Worm (Caenorhabditis elegans) whole organism, L1 larva: Measurements from ENCODE around the gene C17F4.3.

Experiments used
- C04F5.9 ChIP-seq: sonication (generic microtip); optimal IDR thresholded peaks from 2 replicates; lab custom pipeline; 2016; ENCODE audit warnings: missing genetic modification characterization, missing compliant biosample characterization
- C16A3.4 ChIP-seq: fragments of 150-350 bp; optimal IDR thresholded peaks from 2 replicates; lab custom pipeline; 2014; ENCODE audit warnings: missing biosample characterization, missing genetic modification characterization
- F16B12.6 ChIP-seq: fragments of 150-350 bp; optimal IDR thresholded peaks from 2 replicates; lab custom pipeline; 2014; ENCODE audit warnings: missing biosample characterization, missing genetic modification characterization
- ama-1 ChIP-seq: fragments of 150-350 bp; optimal IDR thresholded peaks from 2 replicates; lab custom pipeline; 2014
- ceh-63 ChIP-seq: fragments of 200-800 bp; sonication (Bioruptor generic); optimal IDR thresholded peaks from 2 replicates; lab custom pipeline; 2018; ENCODE audit warnings: mild to moderate bottlenecking, missing genetic modification characterization, missing compliant biosample characterization
- ceh-88 ChIP-seq: fragments of 200-800 bp; sonication (Bioruptor generic); IDR thresholded peaks from 2 replicates; pipeline ENCODE4 v1.3.6; 2022; ENCODE audit warnings: missing genetic modification characterization, missing compliant biosample characterization
- efl-1 ChIP-seq, 4 experiments: fragments of 150-350 bp; optimal IDR thresholded peaks in 3 of 4; peaks in 1 of 4; 1 replicate in 1 of 4; 2 replicates in 3 of 4; lab custom pipeline; 2014; ENCODE audit warnings: missing biosample characterization in 2 of 4, missing genetic modification characterization in 2 of 4, missing genetic modification reagents in 2 of 4
- efl-3 ChIP-seq: fragments of 200-800 bp; sonication (Bioruptor generic); optimal IDR thresholded peaks from 2 replicates; lab custom pipeline; 2018; ENCODE audit warnings: mild to moderate bottlenecking, missing genetic modification characterization, missing compliant biosample characterization
- egl-27 ChIP-seq, 2 experiments: fragments of 150-350 bp in 1 of 2; sonication (generic microtip); optimal IDR thresholded peaks; 3 replicates each; lab custom pipeline; 2017 to 2018; ENCODE audit warnings: missing biosample characterization in 2 of 2, missing genetic modification characterization in 2 of 2, missing genetic modification reagents in 2 of 2
- elt-2 ChIP-seq: sonication (generic microtip); optimal IDR thresholded peaks from 2 replicates; lab custom pipeline; 2016; ENCODE audit warnings: missing genetic modification characterization, mild to moderate bottlenecking, inconsistent platforms, missing compliant biosample characterization, missing genetic modification reagents
- elt-3 ChIP-seq, 6 experiments: fragments of 150-350 bp in 1 of 6; sonication (generic microtip); optimal IDR thresholded peaks; 2 replicates each; lab custom pipeline; 2017 to 2018; ENCODE audit warnings: missing biosample characterization in 6 of 6, missing genetic modification characterization in 6 of 6, inconsistent platforms in 1 of 6
- fkh-10 ChIP-seq: sonication (generic microtip); optimal IDR thresholded peaks from 2 replicates; lab custom pipeline; 2017; ENCODE audit warnings: missing biosample characterization, missing genetic modification reagents, missing genetic modification characterization
- fkh-4 ChIP-seq: sonication (generic microtip); optimal IDR thresholded peaks from 2 replicates; lab custom pipeline; 2016; ENCODE audit warnings: missing compliant biosample characterization, missing genetic modification characterization, borderline replicate concordance
- fos-1 ChIP-seq: fragments of 150-350 bp; optimal IDR thresholded peaks from 2 replicates; lab custom pipeline; 2014; ENCODE audit warnings: missing biosample characterization, missing genetic modification characterization
- hlh-17 ChIP-seq: fragments of 200-800 bp; sonication (Bioruptor generic); optimal IDR thresholded peaks from 2 replicates; lab custom pipeline; 2018; ENCODE audit warnings: missing genetic modification characterization, mild to moderate bottlenecking, missing compliant biosample characterization, moderate library complexity, borderline replicate concordance
- irx-1 ChIP-seq: sonication (generic microtip); optimal IDR thresholded peaks from 2 replicates; lab custom pipeline; 2016; ENCODE audit warnings: missing genetic modification characterization, missing compliant biosample characterization
- lin-13 ChIP-seq: fragments of 150-350 bp; optimal IDR thresholded peaks from 2 replicates; lab custom pipeline; 2014; ENCODE audit warnings: missing biosample characterization, missing genetic modification reagents, missing genetic modification characterization
- mab-9 ChIP-seq: fragments of 200-800 bp; sonication (Bioruptor generic); IDR thresholded peaks from 2 replicates; pipeline ENCODE4 v1.3.6; 2022; ENCODE audit warnings: missing genetic modification reagents, missing genetic modification characterization, missing compliant biosample characterization
- mdl-1 ChIP-seq, 2 experiments: fragments of 150-350 bp; optimal IDR thresholded peaks; 2 replicates each; lab custom pipeline; 2014 to 2017; ENCODE audit warnings: missing biosample characterization in 2 of 2, missing genetic modification characterization in 2 of 2, inconsistent platforms in 1 of 2
- mef-2 ChIP-seq: fragments of 150-350 bp; optimal IDR thresholded peaks from 2 replicates; lab custom pipeline; 2014; ENCODE audit warnings: missing biosample characterization, missing genetic modification characterization
- nhr-237 ChIP-seq: fragments of 150-350 bp; optimal IDR thresholded peaks from 2 replicates; lab custom pipeline; 2014; ENCODE audit warnings: missing biosample characterization, missing genetic modification characterization
- nhr-28 ChIP-seq: fragments of 150-350 bp; optimal IDR thresholded peaks from 2 replicates; lab custom pipeline; 2014; ENCODE audit warnings: missing biosample characterization, missing genetic modification characterization
- nhr-76 ChIP-seq: sonication (generic microtip); optimal IDR thresholded peaks from 2 replicates; lab custom pipeline; 2017; ENCODE audit warnings: missing biosample characterization, missing genetic modification characterization
- nhr-77 ChIP-seq: fragments of 150-350 bp; optimal IDR thresholded peaks from 2 replicates; lab custom pipeline; 2014; ENCODE audit warnings: missing biosample characterization, missing genetic modification characterization
- nhr-84 ChIP-seq: sonication (generic microtip); optimal IDR thresholded peaks from 2 replicates; lab custom pipeline; 2017; ENCODE audit warnings: missing biosample characterization, missing genetic modification characterization
- nhr-85 ChIP-seq: sonication (generic microtip); peaks from one replicate; lab custom pipeline; 2016; ENCODE audit warnings: missing genetic modification characterization, inconsistent platforms, missing compliant biosample characterization
- nhr-90 ChIP-seq: sonication (generic microtip); optimal IDR thresholded peaks from 2 replicates; lab custom pipeline; 2016; ENCODE audit warnings: mild to moderate bottlenecking, missing genetic modification characterization, missing compliant biosample characterization; ENCODE audit not compliant: poor library complexity
- pax-3 ChIP-seq: fragments of 200-800 bp; sonication (Bioruptor generic); optimal IDR thresholded peaks from 2 replicates; lab custom pipeline; 2018; ENCODE audit warnings: mild to moderate bottlenecking, missing genetic modification characterization, moderate library complexity, missing compliant biosample characterization
- sptf-1 ChIP-seq: fragments of 150-350 bp; optimal IDR thresholded peaks from 2 replicates; lab custom pipeline; 2014; ENCODE audit warnings: missing biosample characterization, missing genetic modification characterization
- sup-37 ChIP-seq: fragments of 200-800 bp; sonication (Bioruptor generic); optimal IDR thresholded peaks from 2 replicates; lab custom pipeline; 2018; ENCODE audit warnings: mild to moderate bottlenecking, missing genetic modification characterization, missing compliant biosample characterization
- swsn-7 ChIP-seq: sonication (generic microtip); optimal IDR thresholded peaks from 2 replicates; lab custom pipeline; 2016; ENCODE audit warnings: missing genetic modification characterization, missing compliant biosample characterization
- tlp-1 ChIP-seq: fragments of 150-350 bp; optimal IDR thresholded peaks from 2 replicates; lab custom pipeline; 2014; ENCODE audit warnings: missing biosample characterization, missing genetic modification characterization
- unc-86 ChIP-seq: sonication (generic microtip); optimal IDR thresholded peaks from 2 replicates; lab custom pipeline; 2016; ENCODE audit warnings: missing genetic modification characterization, missing compliant biosample characterization
- unc-98 ChIP-seq: fragments of 200-800 bp; sonication (Bioruptor generic); IDR thresholded peaks from 2 replicates; pipeline ENCODE4 v1.3.6; 2022; ENCODE audit warnings: missing genetic modification characterization, missing compliant biosample characterization
- vab-15 ChIP-seq: sonication (generic microtip); optimal IDR thresholded peaks from 2 replicates; lab custom pipeline; 2017; ENCODE audit warnings: missing genotype, mild to moderate bottlenecking, missing genetic modification characterization, missing compliant biosample characterization
- zip-4 ChIP-seq: fragments of 200-800 bp; sonication (Bioruptor generic); optimal IDR thresholded peaks from 2 replicates; lab custom pipeline; 2018; ENCODE audit warnings: mild to moderate bottlenecking, missing genetic modification characterization, moderate library complexity, missing compliant biosample characterization

Gene C17F4.3

DNA sequence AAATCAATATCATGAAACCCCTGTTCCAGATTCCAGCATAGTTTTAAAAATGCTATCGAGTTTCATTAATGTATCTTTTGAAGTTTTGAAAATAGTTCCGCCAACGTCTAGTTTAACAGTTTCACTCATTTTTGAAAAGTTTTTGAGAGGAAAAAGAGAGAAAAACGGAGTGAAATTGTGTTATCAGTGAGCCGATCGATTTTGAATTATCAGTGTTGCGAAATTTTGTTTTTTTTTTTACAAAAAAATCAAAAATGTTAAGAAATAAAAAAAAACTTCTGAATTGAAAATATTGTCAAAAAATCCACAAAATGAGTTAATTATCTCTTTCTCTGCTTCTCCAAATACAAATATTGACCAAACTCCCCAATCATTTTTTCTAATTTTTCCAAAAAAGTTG lies 17.6 kb upstream of the C17F4.3 start, which contains the start of gene ZC239.13:
ZC239.13 (minus strand) TSS at position 154 of the 400 bp plus-strand sequence.
- TF ChIP-seq elt-3 (tag; optimal IDR thresholded peaks at IDR 0.05; lab: Kevin White, UChicago) (no peak), ama-1 (no peak), sup-37 (GFP tag; lab: Kevin White, UChicago) (no peak), nhr-237 (tag; lab: Kevin White, UChicago) (no peak), efl-1 (optimal IDR thresholded peaks at IDR 0.05; lab: Kevin White, UChicago) (no peak), efl-1 (GFP tag; optimal IDR thresholded peaks at IDR 0.05 in 1 of 2; lab: Kevin White, UChicago) (no peak), elt-2 (peak; percentile 21), mab-9 (no peak), swsn-7 (tag; lab: Kevin White, UChicago) (no peak), efl-3 (GFP tag; lab: Kevin White, UChicago) (no peak)

DNA sequence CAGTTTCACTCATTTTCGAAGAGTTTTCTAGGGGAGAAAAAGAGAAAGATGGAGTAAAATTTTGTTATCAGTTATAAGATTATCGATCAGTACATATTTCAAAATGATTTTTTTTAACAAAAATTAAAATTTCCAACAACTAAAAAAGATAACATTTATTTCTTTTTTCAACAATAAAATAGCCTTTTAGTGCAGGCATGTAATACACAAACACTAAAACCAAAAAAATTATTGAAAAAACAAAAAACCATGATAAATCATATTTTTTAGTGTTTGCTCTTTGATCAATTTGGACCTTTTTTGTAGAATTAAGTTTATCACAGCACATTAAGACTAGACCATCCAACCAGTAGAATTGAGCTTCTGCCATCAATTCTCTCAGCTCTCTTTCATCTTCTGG lies 15.7 kb upstream of the C17F4.3 start, which contains the start of gene ZC239.15:
ZC239.15 (minus strand) TSS at position 101 of the 400 bp plus-strand sequence.
- TF ChIP-seq ceh-63 (no peak), nhr-28 (no peak), fos-1 (tag; lab: Kevin White, UChicago) (no peak), ama-1 (no peak), ceh-88 (GFP tag; lab: Robert Waterston, UW) (no peak), zip-4 (GFP tag; lab: Kevin White, UChicago) (no peak)
- TF ChIP-seq, all 84 proteins: peak for 0

DNA sequence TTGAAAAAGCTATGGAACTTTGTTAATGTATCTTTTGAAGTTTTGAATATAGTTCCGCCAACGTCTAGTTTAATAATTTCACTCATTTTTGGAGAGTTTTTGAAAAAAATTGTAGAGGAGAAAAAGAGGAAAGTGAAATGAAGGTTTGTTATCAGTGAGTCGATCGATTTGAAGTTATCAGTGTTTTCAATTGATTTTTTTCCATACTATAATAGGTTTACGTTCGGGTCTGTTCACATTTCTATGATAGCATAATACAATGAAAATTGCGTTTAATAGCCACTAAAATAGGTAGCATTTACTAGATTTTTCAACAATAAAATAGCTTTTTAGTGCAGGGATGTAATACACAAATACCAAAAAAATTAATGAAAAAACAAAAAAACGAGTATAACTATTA lies 15.1 kb upstream of the C17F4.3 start, which contains the start of gene ZC239.16:
ZC239.16 (minus strand) TSS at position 120 of the 400 bp plus-strand sequence.
- TF ChIP-seq unc-86 (tag; lab: Kevin White, UChicago) (no peak), sptf-1 (tag; lab: Kevin White, UChicago) (no peak), elt-2 (peak; percentile 44), elt-3 (tag; optimal IDR thresholded peaks at IDR 0.05; lab: Kevin White, UChicago) (no peak), fkh-10 (GFP tag; lab: Kevin White, UChicago) (no peak)
- TF ChIP-seq, all 84 proteins: peak for 1

DNA sequence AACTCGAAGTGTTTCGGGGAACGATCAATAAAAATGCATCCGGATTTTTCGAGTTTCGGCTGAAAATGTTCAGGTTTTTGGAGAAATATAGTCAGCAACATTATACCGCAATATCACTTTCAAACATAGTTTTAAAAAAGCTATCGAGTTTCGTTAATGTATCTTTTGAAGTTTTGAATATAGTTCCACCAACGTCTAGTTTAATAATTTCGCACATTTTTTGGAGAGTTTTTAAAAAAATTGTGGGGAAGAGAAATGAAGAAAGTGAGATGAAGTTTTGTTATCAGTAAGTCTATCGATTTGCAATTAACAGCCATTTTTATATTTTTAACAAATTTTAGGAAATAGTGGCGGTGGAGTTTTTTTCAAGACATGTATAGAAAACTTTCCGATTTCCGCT lies 14.5 kb upstream of the C17F4.3 start, which contains the start of gene ZC239.17:
ZC239.17 (minus strand) TSS at position 101 of the 400 bp plus-strand sequence.
- no peak for TF ChIP-seq fkh-4 (tag; lab: Kevin White, UChicago)
- TF ChIP-seq vab-15 (tag; lab: Kevin White, UChicago): no peak
- TF ChIP-seq lin-13 (GFP tag; lab: Kevin White, UChicago): no peak
- no peak for TF ChIP-seq nhr-237 (tag; lab: Kevin White, UChicago)
- no peak for TF ChIP-seq mef-2 (tag; lab: Kevin White, UChicago)
- TF ChIP-seq hlh-17 (GFP tag; lab: Kevin White, UChicago): no peak
- TF ChIP-seq mdl-1 (tag; optimal IDR thresholded peaks at IDR 0.05; lab: Kevin White, UChicago): no peak
- TF ChIP-seq, all 84 proteins: peak for 0

DNA sequence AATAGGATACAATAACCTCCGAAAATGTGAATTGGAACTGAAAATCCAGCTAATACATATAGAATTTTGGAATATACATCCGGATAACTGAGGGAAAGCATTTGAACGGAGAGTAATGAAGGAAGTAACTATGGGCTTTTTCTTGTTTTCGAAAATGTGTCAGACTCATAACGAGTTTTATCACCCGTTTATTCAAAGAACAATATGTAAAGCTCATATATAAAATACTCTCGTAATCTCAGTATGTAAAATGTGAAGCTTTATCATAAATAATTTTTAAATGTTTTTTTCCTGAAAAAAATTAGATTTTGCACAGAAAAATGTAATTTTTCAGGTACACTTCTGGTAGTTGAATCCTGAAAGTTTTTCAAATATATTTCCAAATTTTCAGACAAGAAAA lies 9.9 kb upstream of the C17F4.3 start, which contains the start of gene srh-297:
srh-297 (minus strand) TSS at position 101 of the 400 bp plus-strand sequence.
- TF ChIP-seq nhr-84 (tag; lab: Kevin White, UChicago) (no peak), unc-98 (no peak), swsn-7 (tag; lab: Kevin White, UChicago) (no peak), C16A3.4 (no peak), ama-1 (no peak), F16B12.6 (tag; lab: Kevin White, UChicago) (no peak), nhr-77 (tag; lab: Kevin White, UChicago) (no peak), nhr-90 (no peak), C04F5.9 (tag; lab: Kevin White, UChicago) (no peak), mef-2 (tag; lab: Kevin White, UChicago) (no peak), egl-27 (tag; optimal IDR thresholded peaks at IDR 0.05; lab: Kevin White, UChicago) (no peak), tlp-1 (tag; lab: Kevin White, UChicago) (no peak), sptf-1 (tag; lab: Kevin White, UChicago) (no peak), irx-1 (tag; lab: Kevin White, UChicago) (no peak), nhr-237 (tag; lab: Kevin White, UChicago) (no peak), nhr-85 (tag; lab: Kevin White, UChicago) (no peak), pax-3 (tag; lab: Kevin White, UChicago) (no peak), nhr-76 (no peak)
